Worm (Caenorhabditis elegans): Measurements from ENCODE around the gene F58B4.2.

DNA sequence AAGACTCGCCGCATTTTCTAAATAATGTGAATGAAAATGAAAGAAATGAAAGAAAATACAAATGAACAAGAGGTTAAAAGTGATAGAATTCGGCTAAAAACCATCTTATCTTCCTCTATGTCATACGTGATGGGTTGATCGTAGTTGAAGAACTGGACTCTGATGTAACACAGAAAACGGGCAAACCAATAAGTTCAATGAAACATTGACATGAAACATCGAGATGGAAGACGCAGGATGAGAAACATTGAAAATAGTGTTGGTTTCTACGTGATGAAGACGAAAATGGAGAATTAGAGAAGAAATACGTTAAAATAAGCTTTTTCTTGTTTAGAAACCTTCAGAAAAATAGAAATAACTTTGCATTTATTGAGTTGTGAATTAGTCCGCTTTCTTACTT, 27.3 kb downstream of the F58B4.2 start, which contains the start of gene F32D8.12:
- no peak for TF ChIP-seq nhr-120 (GFP tag; IDR thresholded peaks at IDR 0.05)
- no peak for TF ChIP-seq D2030.7 (GFP tag; IDR thresholded peaks at IDR 0.05)
- TF ChIP-seq nhr-90 (tag; optimal IDR thresholded peaks at IDR 0.05) = no peak
- TF ChIP-seq madf-6 (GFP tag; IDR thresholded peaks at IDR 0.05) = no peak
- TF ChIP-seq dpff-1 (tag; optimal IDR thresholded peaks at IDR 0.05) = no peak
- no peak for TF ChIP-seq F23B12.7 (tag; optimal IDR thresholded peaks at IDR 0.05; ENCODE audit: insufficient read depth)
- no peak for TF ChIP-seq cebp-2 (GFP tag; IDR thresholded peaks at IDR 0.05)
- TF ChIP-seq pha-4 (tag; optimal IDR thresholded peaks at IDR 0.05) = no peak
- TF ChIP-seq nfyb-1 (GFP tag; IDR thresholded peaks at IDR 0.05) = no peak
- no peak for TF ChIP-seq unc-62 (GFP tag; optimal IDR thresholded peaks at IDR 0.05)
- no peak for TF ChIP-seq attf-5 (GFP tag; optimal IDR thresholded peaks at IDR 0.05)
- TF ChIP-seq somi-1 (GFP tag; optimal IDR thresholded peaks at IDR 0.05) = no peak
- TF ChIP-seq lsy-27 (tag; optimal IDR thresholded peaks at IDR 0.05; ENCODE audit: borderline replicate concordance, insufficient read depth) = no peak
- TF ChIP-seq dpl-1 (GFP tag; optimal IDR thresholded peaks at IDR 0.05) = no peak
